Worm (Caenorhabditis elegans) whole organism, young adult: Measurements from ENCODE around the gene clc-27.

Experiments
- F55B11.4 ChIP-seq: sonication (generic microtip); optimal IDR thresholded peaks from 2 replicates; lab custom pipeline; 2016; ENCODE audit warnings: missing compliant biosample characterization, missing genetic modification characterization, borderline replicate concordance; ENCODE audit not compliant: insufficient read depth
- Y95B8A.8 ChIP-seq: fragments of 200-800 bp; sonication (Bioruptor generic); IDR thresholded peaks from 2 replicates; pipeline ENCODE4 v1.3.6; 2022; ENCODE audit warnings: missing genetic modification reagents, missing genetic modification characterization, missing compliant biosample characterization
- aptf-3 ChIP-seq: fragments of 200-800 bp; sonication (Bioruptor generic); IDR thresholded peaks from 2 replicates; pipeline ENCODE4 v1.3.6; 2022; ENCODE audit warnings: missing genetic modification characterization, missing compliant biosample characterization
- dpl-1 ChIP-seq: fragments of 150-350 bp; optimal IDR thresholded peaks from 2 replicates; lab custom pipeline; 2014; ENCODE audit warnings: missing biosample characterization, missing genetic modification reagents, missing genetic modification characterization
- hlh-26 ChIP-seq: fragments of 200-800 bp; sonication (Bioruptor generic); conservative IDR thresholded peaks from 2 replicates; pipeline ENCODE4 v1.3.6; 2022; ENCODE audit warnings: missing genetic modification reagents, missing genetic modification characterization, missing compliant biosample characterization
- hmg-20 ChIP-seq: fragments of 200-800 bp; sonication (Bioruptor generic); IDR thresholded peaks from 2 replicates; pipeline ENCODE4 v1.3.6; 2022; ENCODE audit warnings: missing genetic modification reagents, missing genetic modification characterization, missing compliant biosample characterization
- hsf-1 ChIP-seq: fragments of 200-800 bp; sonication (Bioruptor generic); IDR thresholded peaks from 2 replicates; pipeline ENCODE4 v1.3.6; 2022; ENCODE audit warnings: missing genetic modification reagents, missing genetic modification characterization, missing compliant biosample characterization
- lir-1 ChIP-seq: fragments of 200-800 bp; sonication (Bioruptor generic); conservative IDR thresholded peaks from 2 replicates; pipeline ENCODE4 v1.3.6; 2022; ENCODE audit warnings: missing genetic modification reagents, missing genetic modification characterization, missing compliant biosample characterization

DNA sequence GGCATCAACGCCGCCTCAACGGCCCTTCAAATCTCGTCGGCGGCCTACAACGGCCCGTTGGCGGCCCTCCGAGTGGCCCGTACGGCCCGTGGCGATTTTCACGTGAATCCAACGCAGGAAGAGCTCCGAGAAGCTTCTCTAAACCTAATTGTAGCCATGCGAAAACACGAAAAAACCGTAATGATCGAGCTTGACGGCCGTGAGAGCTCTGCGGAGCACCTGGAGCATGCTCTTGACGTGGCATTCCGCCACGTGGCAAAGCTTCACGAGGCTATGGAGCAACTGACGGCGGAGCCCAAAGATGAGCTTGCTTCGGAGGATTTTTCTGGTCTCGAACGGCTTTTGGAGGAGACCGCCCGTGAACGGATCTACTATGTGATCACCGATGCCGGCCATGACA is 31.9 kb downstream of the clc-27 start:
- TF ChIP-seq lir-1 (GFP tag; lab: Robert Waterston, UW) (no peak), hmg-20 (GFP tag; lab: Robert Waterston, UW) (no peak), Y95B8A.8 (GFP tag; lab: Robert Waterston, UW) (no peak), F55B11.4 (tag; lab: Kevin White, UChicago) (no peak), hlh-26 (GFP tag; lab: Robert Waterston, UW) (no peak), aptf-3 (GFP tag; lab: Robert Waterston, UW) (no peak), dpl-1 (GFP tag; lab: Kevin White, UChicago) (no peak), hsf-1 (no peak)
